Worm (Caenorhabditis elegans): Measurements from ENCODE around the gene F42C5.3.
"Not testable (repeated sequence)": the region's sequence is repeated elsewhere in the genome, so short reads cannot be mapped to it uniquely, and the experiment has no call there.

Gene F42C5.3

ce11 chrIV:7258253-7258652 lies 29.1 kb downstream of the F42C5.3 start, which contains the start of gene C06E4.6:
C06E4.6 (minus strand) TSS chrIV:7258303.
- TF ChIP-seq ceh-45 (GFP tag; IDR thresholded peaks at IDR 0.05) (no peak), ama-1 (optimal IDR thresholded peaks at IDR 0.05) (no peak)

- TF ChIP-seq madf-2 (tag; optimal IDR thresholded peaks at IDR 0.05); hlh-8 (tag; optimal IDR thresholded peaks at IDR 0.05); pag-3 (tag; optimal IDR thresholded peaks at IDR 0.05; ENCODE audit: borderline replicate concordance): not testable (repeated sequence)
Observed at ce11 chrIV:7254690-7255089, 32.7 kb downstream of the F42C5.3 start, which contains the start of gene C06E4.5. C06E4.5 (plus strand) TSS chrIV:7254990.

- no peak for TF ChIP-seq madf-2 (tag; optimal IDR thresholded peaks at IDR 0.05)
Observed at ce11 chrIV:7253271-7253670, 34.1 kb downstream of the F42C5.3 start.

ce11 chrIV:7250158-7250557 lies 37.2 kb downstream of the F42C5.3 start, which contains the start of gene D2024.18:
D2024.18 (plus strand) TSS chrIV:7250458.
- TF ChIP-seq pha-4 (tag; optimal IDR thresholded peaks at IDR 0.05) = no peak
- TF ChIP-seq pros-1 (tag; optimal IDR thresholded peaks at IDR 0.05) = no peak
- TF ChIP-seq unc-42 (tag; optimal IDR thresholded peaks at IDR 0.05) = no peak
- no peak for TF ChIP-seq nhr-232 (tag; optimal IDR thresholded peaks at IDR 0.05)
- TF ChIP-seq ceh-14 (tag; optimal IDR thresholded peaks at IDR 0.05) = no peak
- no peak for TF ChIP-seq ceh-45 (GFP tag; IDR thresholded peaks at IDR 0.05)

ce11 chrIV:7247243-7247642 lies 40.1 kb downstream of the F42C5.3 start, which contains the start of gene D2024.1:
D2024.1 (plus strand) TSS chrIV:7247543.
- TF ChIP-seq pros-1 (tag; optimal IDR thresholded peaks at IDR 0.05); hlh-30 (tag; optimal IDR thresholded peaks at IDR 0.05; ENCODE audit: insufficient read depth); hlh-15 (tag; optimal IDR thresholded peaks at IDR 0.05): not testable (repeated sequence)

- TF ChIP-seq npax-4 (tag; optimal IDR thresholded peaks at IDR 0.05) = no peak
- TF ChIP-seq tbx-7 (tag; optimal IDR thresholded peaks at IDR 0.05) = no peak
- no peak for TF ChIP-seq nhr-11 (tag; optimal IDR thresholded peaks at IDR 0.05)
- no peak for TF ChIP-seq ceh-6 (GFP tag; optimal IDR thresholded peaks at IDR 0.05)
- no peak for TF ChIP-seq hlh-13 (GFP tag; optimal IDR thresholded peaks at IDR 0.05)
Observed at ce11 chrIV:7246553-7246952, 40.8 kb downstream of the F42C5.3 start, which contains the start of gene col-114. col-114 (minus strand) TSS chrIV:7246653.

ce11 chrIV:7245592-7245991 lies 41.8 kb downstream of the F42C5.3 start:
- no peak for TF ChIP-seq unc-3 (GFP tag; conservative IDR thresholded peaks at IDR 0.05)
- TF ChIP-seq unc-3 (tag; optimal IDR thresholded peaks at IDR 0.05) = no peak
- TF ChIP-seq ceh-34 (tag; optimal IDR thresholded peaks at IDR 0.05) = no peak
- TF ChIP-seq fkh-10 (GFP tag; optimal IDR thresholded peaks at IDR 0.05) = no peak
- TF ChIP-seq C08G9.2 (tag; optimal IDR thresholded peaks at IDR 0.05) = no peak
- no peak for TF ChIP-seq hlh-8 (tag; optimal IDR thresholded peaks at IDR 0.05)
- no peak for TF ChIP-seq nhr-11 (tag; optimal IDR thresholded peaks at IDR 0.05)
- TF ChIP-seq ceh-9 (tag; optimal IDR thresholded peaks at IDR 0.05) = no peak
- no peak for TF ChIP-seq K02D7.2 (tag; optimal IDR thresholded peaks at IDR 0.05)
- TF ChIP-seq nhr-232 (tag; optimal IDR thresholded peaks at IDR 0.05) = no peak
- no peak for TF ChIP-seq pha-2 (tag; optimal IDR thresholded peaks at IDR 0.05)
- no peak for TF ChIP-seq pha-4 (tag; optimal IDR thresholded peaks at IDR 0.05)

ce11 chrIV:7243913-7244312 lies 43.5 kb downstream of the F42C5.3 start, which contains the start of gene afmd-1:
afmd-1 (plus strand) TSS chrIV:7244228.
- no peak for TF ChIP-seq npax-4 (tag; optimal IDR thresholded peaks at IDR 0.05)
- no peak for TF ChIP-seq ceh-2 (tag; optimal IDR thresholded peaks at IDR 0.05)
- TF ChIP-seq pha-2 (tag; optimal IDR thresholded peaks at IDR 0.05) = no peak
- no peak for TF ChIP-seq ceh-6 (GFP tag; optimal IDR thresholded peaks at IDR 0.05)
- TF ChIP-seq sox-2 (GFP tag; IDR thresholded peaks at IDR 0.05) = no peak
- no peak for TF ChIP-seq hlh-15 (tag; optimal IDR thresholded peaks at IDR 0.05)
- no peak for TF ChIP-seq pha-4 (tag; optimal IDR thresholded peaks at IDR 0.05)
- no peak for TF ChIP-seq ceh-24 (tag; optimal IDR thresholded peaks at IDR 0.05)
- TF ChIP-seq K09A11.1 (tag; optimal IDR thresholded peaks at IDR 0.05; ENCODE audit: insufficient read depth) = no peak
- TF ChIP-seq fkh-10 (GFP tag; optimal IDR thresholded peaks at IDR 0.05) = no peak
- TF ChIP-seq eyg-1 (tag; optimal IDR thresholded peaks at IDR 0.05) = no peak
- TF ChIP-seq unc-86 (tag; optimal IDR thresholded peaks at IDR 0.05) = no peak
- no peak for TF ChIP-seq elt-2 (tag; optimal IDR thresholded peaks at IDR 0.05)

Data from whole organism, late embryonic.